Worm (Caenorhabditis elegans): ENCODE results near the gene F36H5.13.

DNA sequence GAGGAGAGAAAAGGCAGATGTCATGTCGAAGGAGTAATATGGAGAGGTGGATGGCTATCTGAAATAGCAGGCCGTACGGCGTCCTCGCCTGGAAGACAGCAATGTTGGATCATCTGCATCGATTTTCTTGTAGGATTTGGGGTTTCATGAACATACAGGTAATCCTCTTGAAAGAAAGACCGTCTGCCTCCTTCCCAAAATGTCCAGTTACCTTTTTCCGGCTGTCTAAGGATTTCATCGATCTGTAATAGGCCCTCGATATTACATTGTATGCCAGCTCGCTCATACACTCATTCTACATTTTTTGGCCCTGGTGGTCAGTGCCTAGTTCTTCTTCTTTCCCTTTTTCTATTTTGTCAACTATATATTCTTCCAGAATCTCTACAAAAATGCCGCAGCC, 27.9 kb downstream of the F36H5.13 start, which contains the start of the genes fbxb-5 and btb-8:
- TF ChIP-seq ZK546.5 (tag; optimal IDR thresholded peaks at IDR 0.05) (no peak), eor-1 (tag; optimal IDR thresholded peaks at IDR 0.05) (no peak), R02D3.7 (tag; optimal IDR thresholded peaks at IDR 0.05) (no peak), snpc-4 (tag; optimal IDR thresholded peaks at IDR 0.05) (no peak), nhr-76 (tag; optimal IDR thresholded peaks at IDR 0.05) (no peak)

All from whole organism, L3 larva.